Fruit fly (Drosophila melanogaster) whole organism, adult: ENCODE measurements around the gene FucTD.

ENCODE experiments used
- CG11617 ChIP-seq: fragments of 200-800 bp; sonication (Bioruptor generic); optimal IDR thresholded peaks from 2 replicates; lab custom pipeline; 2017; ENCODE audit warnings: mild to moderate bottlenecking, missing biosample characterization, missing genetic modification reagents, missing genetic modification characterization
- CG12768 ChIP-seq: fragments of 200-800 bp; sonication (Bioruptor generic); optimal IDR thresholded peaks from 2 replicates; lab custom pipeline; 2017; ENCODE audit warnings: missing biosample characterization, missing genetic modification characterization, mild to moderate bottlenecking, moderate library complexity, missing genetic modification reagents
- CG14711 ChIP-seq: fragments of 200-800 bp; sonication (Bioruptor generic); optimal IDR thresholded peaks from 2 replicates; lab custom pipeline; 2018; ENCODE audit warnings: missing biosample characterization, mild to moderate bottlenecking, missing genetic modification characterization, moderate library complexity
- CG1620 ChIP-seq: fragments of 200-800 bp; sonication (Bioruptor generic); optimal IDR thresholded peaks from 2 replicates; lab custom pipeline; 2016; ENCODE audit warnings: missing biosample characterization, missing genetic modification characterization
- CG33017 ChIP-seq: fragments of 200-800 bp; sonication (Bioruptor generic); optimal IDR thresholded peaks from 2 replicates; lab custom pipeline; 2018; ENCODE audit warnings: missing biosample characterization, mild to moderate bottlenecking, missing genetic modification characterization, moderate library complexity
- CG5204 ChIP-seq: fragments of 200-800 bp; sonication (Bioruptor generic); optimal IDR thresholded peaks from 2 replicates; lab custom pipeline; 2016; ENCODE audit warnings: missing biosample characterization, missing genetic modification characterization
- CG7045 ChIP-seq: fragments of 200-800 bp; sonication (Bioruptor generic); optimal IDR thresholded peaks from 2 replicates; lab custom pipeline; 2017; ENCODE audit warnings: missing biosample characterization, mild to moderate bottlenecking, missing genetic modification characterization
- CG7101 ChIP-seq: fragments of 200-800 bp; sonication (Bioruptor generic); optimal IDR thresholded peaks from 2 replicates; lab custom pipeline; 2018; ENCODE audit warnings: missing biosample characterization, mild to moderate bottlenecking, missing genetic modification characterization, moderate library complexity
- Clk ChIP-seq: fragments of 200-800 bp; sonication (Bioruptor generic); optimal IDR thresholded peaks from 2 replicates; lab custom pipeline; 2017; ENCODE audit warnings: missing biosample characterization, missing genetic modification characterization
- Crg-1 ChIP-seq: fragments of 200-800 bp; sonication (Bioruptor generic); optimal IDR thresholded peaks from 2 replicates; lab custom pipeline; 2016; ENCODE audit warnings: missing biosample characterization, missing genetic modification characterization
- Hr96 ChIP-seq: fragments of 200-800 bp; sonication (Bioruptor generic); optimal IDR thresholded peaks from 2 replicates; lab custom pipeline; 2016; ENCODE audit warnings: missing biosample characterization, missing genetic modification characterization
- Mnt ChIP-seq: fragments of 200-800 bp; sonication (Bioruptor generic); optimal IDR thresholded peaks from 2 replicates; lab custom pipeline; 2016; ENCODE audit warnings: missing biosample characterization, mild to moderate bottlenecking, missing genetic modification characterization
- bab1 ChIP-seq: fragments of 200-800 bp; sonication (Bioruptor generic); optimal IDR thresholded peaks from 3 replicates; lab custom pipeline; 2019; ENCODE audit warnings: missing biosample characterization, mild to moderate bottlenecking, missing genetic modification characterization, moderate library complexity
- cic ChIP-seq: fragments of 200-800 bp; sonication (Bioruptor generic); optimal IDR thresholded peaks from 2 replicates; lab custom pipeline; 2017; ENCODE audit warnings: missing biosample characterization, mild to moderate bottlenecking, missing genetic modification characterization, moderate library complexity
- cnc ChIP-seq, 2 experiments: fragments of >200 bp; optimal IDR thresholded peaks; 2 replicates each; lab custom pipeline; 2017
- kay ChIP-seq: fragments of 200-800 bp; sonication (Bioruptor generic); peaks from one replicate; lab custom pipeline; 2016; ENCODE audit warnings: missing biosample characterization, missing genetic modification characterization, borderline replicate concordance
- ovo ChIP-seq: fragments of 200-800 bp; sonication (Bioruptor generic); optimal IDR thresholded peaks from 2 replicates; lab custom pipeline; 2016; ENCODE audit warnings: missing biosample characterization, missing genetic modification characterization
- pad ChIP-seq: fragments of 200-800 bp; sonication (Bioruptor generic); optimal IDR thresholded peaks from 3 replicates; lab custom pipeline; 2017; ENCODE audit warnings: missing biosample characterization, missing genetic modification characterization, mild to moderate bottlenecking, moderate library complexity, missing genetic modification reagents
- tj ChIP-seq: fragments of 200-800 bp; sonication (Bioruptor generic); optimal IDR thresholded peaks from 3 replicates; lab custom pipeline; 2017; ENCODE audit warnings: missing biosample characterization, mild to moderate bottlenecking, missing genetic modification characterization, moderate library complexity
- toe ChIP-seq: fragments of 200-800 bp; sonication (Bioruptor generic); optimal IDR thresholded peaks from 2 replicates; lab custom pipeline; 2016; ENCODE audit warnings: missing biosample characterization, missing genetic modification characterization

Gene FucTD

DNA sequence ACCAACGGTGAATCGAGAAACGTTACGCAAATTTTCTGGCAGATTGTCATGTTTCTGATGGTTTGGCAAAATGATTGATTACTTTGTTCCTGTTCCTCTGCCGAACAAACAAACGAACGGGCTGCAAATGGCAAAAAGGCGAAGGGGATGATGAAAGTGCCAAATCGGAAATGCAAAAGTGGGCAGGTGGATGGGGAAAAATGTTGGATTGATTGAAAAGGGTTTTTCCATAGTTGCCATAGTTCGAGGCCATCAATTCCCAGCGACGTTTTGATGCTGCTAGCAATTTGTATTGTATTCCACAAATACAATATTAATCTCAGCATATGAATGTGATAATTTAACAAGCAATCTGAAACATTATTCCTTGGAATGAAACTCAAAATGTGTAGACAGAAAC lies at the start of gene FucTD:
TSS of gene FucTD (plus strand) at position 301 of the 400 bp plus-strand sequence.
- no peak for TF ChIP-seq CG1620
- no peak for TF ChIP-seq Hr96
- no peak for TF ChIP-seq pad (GFP tag; lab: Kevin White, UChicago)
- TF ChIP-seq CG33017 (tag; lab: Kevin White, UChicago): no peak
- TF ChIP-seq tj (GFP tag; lab: Kevin White, UChicago): no peak
- no peak for TF ChIP-seq bab1 (GFP tag; lab: Kevin White, UChicago)
- TF ChIP-seq Crg-1 (GFP tag; lab: Kevin White, UChicago): no peak
- no peak for TF ChIP-seq CG7101 (tag; lab: Kevin White, UChicago)
- TF ChIP-seq CG14711 (tag; lab: Kevin White, UChicago): no peak
- TF ChIP-seq cnc (optimal IDR thresholded peaks at IDR 0.05; lab: Kevin White, UChicago): no peak
- no peak for TF ChIP-seq Mnt (GFP tag; lab: Kevin White, UChicago)
- no peak for TF ChIP-seq CG7045 (GFP tag; lab: Kevin White, UChicago)
- no peak for TF ChIP-seq CG12768
- no peak for TF ChIP-seq cic (GFP tag; lab: Kevin White, UChicago)
- no peak for TF ChIP-seq CG5204
- no peak for TF ChIP-seq ovo
- no peak for TF ChIP-seq kay
- TF ChIP-seq CG11617: no peak
- TF ChIP-seq toe: no peak

DNA sequence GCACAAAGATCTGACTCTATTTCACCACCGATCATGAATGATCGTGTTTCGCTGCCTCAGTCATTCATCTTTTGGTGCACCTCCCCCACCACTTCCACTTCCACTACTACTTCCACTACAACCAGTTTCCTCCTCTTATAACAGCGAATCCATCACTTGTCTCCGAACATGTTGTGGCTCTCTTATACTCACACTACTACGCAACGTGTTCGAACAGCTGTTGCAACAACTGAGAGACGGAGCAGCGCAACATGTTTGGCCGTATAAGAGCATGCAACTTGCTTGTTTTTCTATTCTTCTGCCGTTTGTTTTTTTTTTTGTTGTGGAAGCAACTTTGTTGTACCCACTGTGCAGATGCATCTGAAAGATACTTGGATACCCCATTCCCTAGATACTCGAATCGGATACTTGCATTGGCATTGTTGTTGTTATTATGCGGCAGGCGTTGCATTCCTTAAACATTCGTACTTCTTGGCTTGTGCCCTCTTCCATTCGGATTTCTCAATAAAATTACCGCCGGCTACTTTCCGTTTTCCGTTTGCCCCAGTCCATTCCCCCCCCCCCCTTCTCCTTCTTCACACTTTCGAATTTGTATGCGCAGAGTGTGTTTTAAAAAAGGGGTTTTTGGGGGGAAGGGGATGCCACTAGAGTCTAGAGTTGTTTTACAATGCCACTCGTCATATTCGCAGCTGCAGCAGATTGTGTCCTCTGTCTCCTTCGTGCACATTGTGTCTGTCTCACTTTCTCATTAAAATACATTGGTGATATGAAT lies 49.0 kb upstream of the FucTD start:
- peak; percentile 6 for TF ChIP-seq cic (GFP tag; lab: Kevin White, UChicago)
- TF ChIP-seq CG5204: no peak

DNA sequence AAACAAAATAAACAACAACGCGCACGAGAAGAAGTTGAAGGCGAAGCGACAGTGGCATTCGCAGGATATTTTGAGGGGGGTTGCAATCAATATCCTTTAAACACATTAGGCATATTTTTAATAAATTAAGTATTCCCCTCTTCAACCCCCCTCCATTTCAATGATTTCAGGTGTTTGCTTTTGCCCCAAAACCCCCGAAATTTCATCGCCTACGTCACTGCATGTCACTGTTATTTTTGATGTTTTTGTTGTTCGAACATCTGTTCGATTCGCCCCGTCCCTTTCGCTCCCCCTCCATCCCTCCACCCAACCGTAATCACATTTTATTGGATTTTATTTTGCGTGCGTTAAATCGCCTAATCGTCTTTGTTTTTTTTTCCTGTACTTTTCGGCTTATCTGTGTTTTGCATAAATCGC lies 47.8 kb upstream of the FucTD start:
- TF ChIP-seq pad (GFP tag; lab: Kevin White, UChicago) (peak; percentile 63), CG12768 (no peak), CG33017 (tag; lab: Kevin White, UChicago) (no peak)

DNA sequence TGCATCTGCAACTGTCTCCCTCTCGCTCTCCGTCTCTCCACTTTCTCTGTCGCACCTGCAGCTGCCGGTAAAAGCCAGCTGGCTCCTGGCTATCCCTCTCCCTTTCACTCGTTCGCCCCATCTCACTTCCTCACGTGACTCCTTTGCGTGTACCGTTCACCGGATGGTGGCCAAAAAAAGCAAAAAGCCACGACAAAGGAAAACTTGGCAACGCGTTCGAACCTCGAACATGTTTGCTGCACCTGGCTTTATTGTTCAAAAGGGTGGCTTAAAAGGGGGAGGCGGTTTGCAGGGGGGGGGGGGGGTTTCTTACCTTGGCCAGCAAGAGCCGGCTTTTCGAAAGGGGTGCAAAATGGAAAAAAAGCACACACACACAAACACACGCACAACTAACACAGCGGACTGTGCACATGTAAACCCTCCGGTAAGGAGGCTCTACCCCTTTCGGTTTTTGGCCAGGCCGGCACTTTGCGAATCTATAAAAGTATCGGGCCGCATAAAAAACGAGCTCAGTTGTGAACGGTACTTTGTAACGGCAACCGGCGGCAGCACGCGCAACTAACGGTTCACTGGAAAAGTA lies 45.8 kb upstream of the FucTD start, which contains the start of gene ru:
TSS of gene ru (plus strand) at position 530 of the 580 bp plus-strand sequence.
- TF ChIP-seq Hr96: no peak
- no peak for TF ChIP-seq CG7101 (tag; lab: Kevin White, UChicago)
- TF ChIP-seq Crg-1 (GFP tag; lab: Kevin White, UChicago): no peak
- no peak for TF ChIP-seq CG11617
- TF ChIP-seq ovo: no peak
- no peak for TF ChIP-seq toe
- no peak for TF ChIP-seq CG5204
- no peak for TF ChIP-seq kay
- TF ChIP-seq Mnt (GFP tag; lab: Kevin White, UChicago): no peak

DNA sequence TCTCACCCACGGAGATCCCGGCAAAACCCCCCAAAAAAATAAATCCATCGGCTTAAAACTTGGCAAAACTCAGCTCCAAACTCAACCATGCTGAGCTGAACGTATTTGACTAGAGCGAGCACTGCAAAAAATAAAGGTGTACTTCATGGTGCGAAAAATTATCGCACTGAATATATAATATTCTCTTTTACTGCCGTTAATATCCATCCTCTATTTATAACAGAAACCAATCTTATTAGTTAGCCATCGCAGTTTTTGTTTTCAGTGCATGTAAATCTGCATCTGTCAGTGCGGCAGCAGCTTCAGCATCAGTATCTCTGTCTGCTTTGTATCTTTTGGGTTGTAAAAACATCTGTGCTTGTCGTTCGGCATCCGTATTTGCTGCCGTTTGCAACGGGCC lies 45.1 kb upstream of the FucTD start:
- TF ChIP-seq tj (GFP tag; lab: Kevin White, UChicago) (no peak), CG7045 (GFP tag; lab: Kevin White, UChicago) (no peak)

DNA sequence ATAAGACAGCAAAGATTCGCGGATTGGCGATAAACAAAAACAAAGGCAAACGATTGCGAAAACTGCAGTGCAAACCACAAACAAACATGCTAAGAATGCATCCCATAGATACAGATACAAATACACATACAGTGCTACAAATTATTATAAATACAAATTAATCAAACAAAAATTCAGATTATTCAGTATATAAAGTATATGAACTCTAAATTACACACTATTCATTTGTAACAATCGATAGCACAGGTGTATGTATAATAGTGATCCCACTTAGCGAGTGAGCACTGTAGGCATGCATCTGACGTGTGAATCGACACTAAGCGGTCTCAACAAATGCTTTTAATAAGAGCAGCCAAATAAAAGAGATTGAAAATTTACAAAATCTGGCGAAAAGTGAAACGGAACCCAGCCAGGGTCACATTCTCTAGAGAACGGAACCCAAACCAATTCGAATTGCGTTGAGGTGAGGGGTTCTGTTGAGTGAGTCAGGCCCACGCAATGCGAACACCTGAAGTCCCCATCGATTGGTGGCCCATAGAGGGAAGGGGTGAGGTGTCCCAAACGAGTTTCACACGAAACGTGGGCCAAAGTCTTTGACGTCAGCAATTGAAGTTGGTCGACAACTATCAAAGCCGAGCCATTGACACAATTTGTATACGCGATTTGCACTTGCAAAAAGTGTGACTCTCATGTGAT lies 41.4 kb upstream of the FucTD start:
- peak; percentile 50 for TF ChIP-seq CG5204
- peak; percentile 38 for TF ChIP-seq CG7101 (tag; lab: Kevin White, UChicago)
- TF ChIP-seq CG14711 (tag; lab: Kevin White, UChicago): no peak
- peak; percentile 25 for TF ChIP-seq kay
- TF ChIP-seq bab1 (GFP tag; lab: Kevin White, UChicago): peak; percentile 55
- TF ChIP-seq tj (GFP tag; lab: Kevin White, UChicago): peak; percentile 40
- TF ChIP-seq Clk (GFP tag; lab: Kevin White, UChicago): no peak
- peak; percentile 9 for TF ChIP-seq CG11617
- TF ChIP-seq ovo: no peak
- TF ChIP-seq CG33017 (tag; lab: Kevin White, UChicago): peak; percentile 57

DNA sequence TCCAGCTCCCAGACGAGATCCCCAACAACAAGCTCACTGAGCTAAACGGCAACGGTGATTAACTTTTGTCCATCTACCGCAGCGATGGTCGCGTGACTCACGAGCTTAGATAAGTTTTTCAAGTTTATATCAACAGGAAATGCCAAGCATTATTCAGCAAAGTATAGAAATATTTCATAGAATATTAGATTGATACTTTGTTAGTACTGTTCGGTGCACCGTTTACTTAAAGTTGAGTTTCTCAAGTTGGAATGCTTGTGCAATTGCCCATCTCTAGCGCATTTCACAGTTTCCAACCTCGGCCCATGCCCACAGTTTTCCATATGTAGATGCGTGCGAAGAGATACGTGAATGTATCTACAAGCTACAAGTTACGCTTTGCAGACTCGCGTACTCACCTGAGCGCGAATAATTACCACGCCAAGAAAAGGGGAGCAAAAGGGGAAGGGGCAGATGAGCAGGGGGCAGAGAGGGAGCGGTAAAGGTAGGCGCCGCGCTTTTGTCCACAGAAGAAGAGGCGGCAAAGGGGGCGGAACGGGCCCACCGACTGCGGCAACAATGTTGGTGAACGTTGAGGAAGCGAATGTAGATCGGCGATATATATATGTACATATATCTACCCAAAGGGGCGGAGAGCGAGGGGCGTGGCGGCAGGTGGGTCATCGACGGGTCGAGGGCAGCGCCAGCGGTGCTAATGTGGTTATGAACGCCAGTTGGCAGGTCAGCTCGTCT lies 39.9 kb upstream of the FucTD start:
- TF ChIP-seq cnc (optimal IDR thresholded peaks at IDR 0.05; lab: Kevin White, UChicago) (no peak), CG11617 (no peak), Crg-1 (GFP tag; lab: Kevin White, UChicago) (no peak), ovo (no peak), CG5204 (no peak), CG33017 (tag; lab: Kevin White, UChicago) (no peak)
